Fruit fly (Drosophila melanogaster): ENCODE measurements around the gene CG4995.

CG4995 gene

dm6 chr2L:10321036-10321583 is 1.2 kb upstream of the CG4995 start (continued):
- TF ChIP-seq CG8388 (GFP tag; optimal IDR thresholded peaks at IDR 0.05) (no peak), Fer1 (GFP tag; optimal IDR thresholded peaks at IDR 0.05) (no peak), CG7963 (GFP tag; IDR thresholded peaks at IDR 0.05; ENCODE audit: partially characterized antibody) (0 out of 3 replicates have a peak, but pooled peaks have one; percentile 39), trh (GFP tag; optimal IDR thresholded peaks at IDR 0.05) (no peak), gro (GFP tag; optimal IDR thresholded peaks at IDR 0.05) (no peak), CG4328 (GFP tag; optimal IDR thresholded peaks at IDR 0.05) (no peak), hbn (GFP tag; IDR thresholded peaks at IDR 0.05; ENCODE audit: partially characterized antibody) (no peak; the same call in none of the 2 replicates), CG4282 (GFP tag; optimal IDR thresholded peaks at IDR 0.05) (no peak), slp2 (GFP tag; optimal IDR thresholded peaks at IDR 0.05) (peak; percentile 10), CG8924 (tag; optimal IDR thresholded peaks at IDR 0.05) (no peak), Scr (GFP tag; IDR thresholded peaks at IDR 0.05; ENCODE audit: partially characterized antibody) (peak; percentile 81), CG7987 (GFP tag; optimal IDR thresholded peaks at IDR 0.05) (peak; percentile 21), Camta (GFP tag; optimal IDR thresholded peaks at IDR 0.05) (no peak), sd (tag; optimal IDR thresholded peaks at IDR 0.05) (no peak), luna (GFP tag; optimal IDR thresholded peaks at IDR 0.05) (no peak), so (GFP tag; IDR thresholded peaks at IDR 0.05) (no peak), mam (GFP tag; optimal IDR thresholded peaks at IDR 0.05) (no peak), CG5245 (GFP tag; optimal IDR thresholded peaks at IDR 0.05) (no peak), slbo (GFP tag; IDR thresholded peaks at IDR 0.05) (no peak), CG8478 (optimal IDR thresholded peaks at IDR 0.05) (no peak), inv (GFP tag; IDR thresholded peaks at IDR 0.05; ENCODE audit: partially characterized antibody) (peak; percentile 86), org-1 (GFP tag; optimal IDR thresholded peaks at IDR 0.05) (no peak), tna (GFP tag; IDR thresholded peaks at IDR 0.05; ENCODE audit: partially characterized antibody) (peak; percentile 57), aop (GFP tag; IDR thresholded peaks at IDR 0.05) (no peak), Side (GFP tag; optimal IDR thresholded peaks at IDR 0.05) (no peak), CG11696 (GFP tag; IDR thresholded peaks at IDR 0.05) (no peak), esg (GFP tag; conservative IDR thresholded peaks at IDR 0.05) (no peak), chn (GFP tag; optimal IDR thresholded peaks at IDR 0.05) (no peak), CG1024 (GFP tag; IDR thresholded peaks at IDR 0.05) (no peak), pan (optimal IDR thresholded peaks at IDR 0.05) (no peak), pan (GFP tag; optimal IDR thresholded peaks at IDR 0.05 in 1 of 2, IDR thresholded peaks at IDR 0.05 in 1 of 2) (no peak), CG16815 (GFP tag; optimal IDR thresholded peaks at IDR 0.05) (no peak), her (GFP tag; optimal IDR thresholded peaks at IDR 0.05) (no peak), CG31388 (GFP tag; optimal IDR thresholded peaks at IDR 0.05) (no peak), CG1832 (GFP tag; optimal IDR thresholded peaks at IDR 0.05) (no peak), emc (GFP tag; optimal IDR thresholded peaks at IDR 0.05) (no peak), az2 (GFP tag; optimal IDR thresholded peaks at IDR 0.05) (no peak), z (GFP tag; IDR thresholded peaks at IDR 0.05) (no peak), pb (GFP tag; optimal IDR thresholded peaks at IDR 0.05) (peak; percentile 4), CG9797 (GFP tag; optimal IDR thresholded peaks at IDR 0.05) (no peak), Oli (tag; optimal IDR thresholded peaks at IDR 0.05) (no peak), CG8281 (tag; optimal IDR thresholded peaks at IDR 0.05) (peak; percentile 16), Atf6 (GFP tag; IDR thresholded peaks at IDR 0.05) (no peak), Aef1 (GFP tag; IDR thresholded peaks at IDR 0.05) (no peak), CG3065 (GFP tag; optimal IDR thresholded peaks at IDR 0.05) (no peak), salm (tag; optimal IDR thresholded peaks at IDR 0.05) (no peak), CG12659 (GFP tag; optimal IDR thresholded peaks at IDR 0.05) (peak; percentile 26), CG11247 (GFP tag; IDR thresholded peaks at IDR 0.05) (no peak), CG8290 (GFP tag; optimal IDR thresholded peaks at IDR 0.05) (no peak), CG8290 (tag; optimal IDR thresholded peaks at IDR 0.05) (peak; percentile 26 to 36), CG13296 (GFP tag; optimal IDR thresholded peaks at IDR 0.05) (no peak), unpg (GFP tag; optimal IDR thresholded peaks at IDR 0.05) (no peak), ttk (GFP tag; IDR thresholded peaks at IDR 0.05) (no peak)
